Fruit fly (Drosophila melanogaster): ENCODE results near the gene Scm.
A peak's percentile ranks its signal among the peaks of the same experiment; 100 is the strongest.

Scm gene

dm6 chr3R:9603022-9603942 lies 34.1 kb downstream of the Scm start:
- TF ChIP-seq Crg-1 (GFP tag; optimal IDR thresholded peaks at IDR 0.05) (no peak), cnc (optimal IDR thresholded peaks at IDR 0.05) (no peak), bab1 (GFP tag; optimal IDR thresholded peaks at IDR 0.05) (no peak), CG1620 (GFP tag; optimal IDR thresholded peaks at IDR 0.05) (no peak), CG14711 (tag; optimal IDR thresholded peaks at IDR 0.05) (no peak), Hr96 (GFP tag; optimal IDR thresholded peaks at IDR 0.05) (no peak), CG11617 (GFP tag; optimal IDR thresholded peaks at IDR 0.05) (no peak), Mnt (GFP tag; optimal IDR thresholded peaks at IDR 0.05) (no peak), toe (GFP tag; optimal IDR thresholded peaks at IDR 0.05) (no peak), CG33017 (tag; optimal IDR thresholded peaks at IDR 0.05) (no peak), CG7101 (tag; optimal IDR thresholded peaks at IDR 0.05) (no peak), CG5204 (GFP tag; optimal IDR thresholded peaks at IDR 0.05) (no peak)

- TF ChIP-seq tj (GFP tag; optimal IDR thresholded peaks at IDR 0.05): peak; percentile 33
- TF ChIP-seq cic (GFP tag; optimal IDR thresholded peaks at IDR 0.05): peak; percentile 36
- peak; percentile 12 for TF ChIP-seq kay (GFP tag; ENCODE audit: borderline replicate concordance)
- no peak for TF ChIP-seq cnc (optimal IDR thresholded peaks at IDR 0.05)
- TF ChIP-seq CG7045 (GFP tag; optimal IDR thresholded peaks at IDR 0.05): no peak
- peak; percentile 10 for TF ChIP-seq CG12768 (GFP tag; optimal IDR thresholded peaks at IDR 0.05)
- peak; percentile 15 for TF ChIP-seq ovo (GFP tag; optimal IDR thresholded peaks at IDR 0.05)
Observed at dm6 chr3R:9601949-9602348, 35.5 kb downstream of the Scm start.

- TF ChIP-seq Crg-1 (GFP tag; optimal IDR thresholded peaks at IDR 0.05): peak; percentile 60
- TF ChIP-seq bab1 (GFP tag; optimal IDR thresholded peaks at IDR 0.05): peak; percentile 37
- peak; percentile 77 for TF ChIP-seq CG7101 (tag; optimal IDR thresholded peaks at IDR 0.05)
- TF ChIP-seq CG11617 (GFP tag; optimal IDR thresholded peaks at IDR 0.05): peak; percentile 82
- peak; percentile 6 for TF ChIP-seq CG1620 (GFP tag; optimal IDR thresholded peaks at IDR 0.05)
- no peak for TF ChIP-seq Hr96 (GFP tag; optimal IDR thresholded peaks at IDR 0.05)
- TF ChIP-seq pad (GFP tag; optimal IDR thresholded peaks at IDR 0.05): peak; percentile 56
- TF ChIP-seq Mnt (GFP tag; optimal IDR thresholded peaks at IDR 0.05): peak; percentile 44
- peak; percentile 81 for TF ChIP-seq kay (GFP tag; ENCODE audit: borderline replicate concordance)
- TF ChIP-seq cnc (optimal IDR thresholded peaks at IDR 0.05): no peak
- peak; percentile 58 for TF ChIP-seq Clk (GFP tag; optimal IDR thresholded peaks at IDR 0.05)
- TF ChIP-seq tj (GFP tag; optimal IDR thresholded peaks at IDR 0.05): peak; percentile 40
- peak; percentile 49 for TF ChIP-seq toe (GFP tag; optimal IDR thresholded peaks at IDR 0.05)
- peak; percentile 83 for TF ChIP-seq CG12768 (GFP tag; optimal IDR thresholded peaks at IDR 0.05)
- TF ChIP-seq cic (GFP tag; optimal IDR thresholded peaks at IDR 0.05): peak; percentile 90
- TF ChIP-seq CG14711 (tag; optimal IDR thresholded peaks at IDR 0.05): peak; percentile 44
- peak; percentile 54 for TF ChIP-seq ovo (GFP tag; optimal IDR thresholded peaks at IDR 0.05)
- peak; percentile 90 for TF ChIP-seq CG7045 (GFP tag; optimal IDR thresholded peaks at IDR 0.05)
- peak; percentile 82 for TF ChIP-seq CG33017 (tag; optimal IDR thresholded peaks at IDR 0.05)
- TF ChIP-seq CG5204 (GFP tag; optimal IDR thresholded peaks at IDR 0.05): no peak
Observed at dm6 chr3R:9600558-9600959, 36.9 kb downstream of the Scm start.

dm6 chr3R:9598099-9598498 lies 39.3 kb downstream of the Scm start:
- no peak for TF ChIP-seq CG12768 (GFP tag; optimal IDR thresholded peaks at IDR 0.05)
- TF ChIP-seq Mnt (GFP tag; optimal IDR thresholded peaks at IDR 0.05): no peak
- no peak for TF ChIP-seq kay (GFP tag; ENCODE audit: borderline replicate concordance)
- no peak for TF ChIP-seq Crg-1 (GFP tag; optimal IDR thresholded peaks at IDR 0.05)

- TF ChIP-seq Mnt (GFP tag; optimal IDR thresholded peaks at IDR 0.05): no peak
Observed at dm6 chr3R:9596615-9597014, 40.8 kb downstream of the Scm start.

- TF ChIP-seq CG1620 (GFP tag; optimal IDR thresholded peaks at IDR 0.05): no peak
- TF ChIP-seq bab1 (GFP tag; optimal IDR thresholded peaks at IDR 0.05): no peak
- TF ChIP-seq kay (GFP tag; ENCODE audit: borderline replicate concordance): no peak
- no peak for TF ChIP-seq CG7101 (tag; optimal IDR thresholded peaks at IDR 0.05)
- TF ChIP-seq Crg-1 (GFP tag; optimal IDR thresholded peaks at IDR 0.05): no peak
- no peak for TF ChIP-seq CG5204 (GFP tag; optimal IDR thresholded peaks at IDR 0.05)
- TF ChIP-seq Clk (GFP tag; optimal IDR thresholded peaks at IDR 0.05): no peak
- no peak for TF ChIP-seq toe (GFP tag; optimal IDR thresholded peaks at IDR 0.05)
- TF ChIP-seq ovo (GFP tag; optimal IDR thresholded peaks at IDR 0.05): no peak
- TF ChIP-seq tj (GFP tag; optimal IDR thresholded peaks at IDR 0.05): no peak
- TF ChIP-seq CG7045 (GFP tag; optimal IDR thresholded peaks at IDR 0.05): no peak
- TF ChIP-seq CG12768 (GFP tag; optimal IDR thresholded peaks at IDR 0.05): no peak
- no peak for TF ChIP-seq CG11617 (GFP tag; optimal IDR thresholded peaks at IDR 0.05)
Observed at dm6 chr3R:9595681-9596357, 41.6 kb downstream of the Scm start.

Data from whole organism, adult.